Fruit fly (Drosophila melanogaster) whole organism, embryonic: ENCODE measurements around the gene Sk1.

ENCODE experiments used
- Awh ChIP-seq: fragments of 200-800 bp; sonication (Bioruptor generic); IDR thresholded peaks from 2 replicates; pipeline ENCODE4, ENCODE4 v1.3.6; 2022; ENCODE audit warnings: missing biosample characterization, missing genetic modification characterization
- BEAF-32 ChIP-seq: fragments of 200-800 bp; sonication (Bioruptor generic); optimal IDR thresholded peaks from 3 replicates; lab custom pipeline; 2017; ENCODE audit warnings: missing biosample characterization, missing genetic modification characterization, mild to moderate bottlenecking, moderate library complexity, missing genetic modification reagents
- Bdp1 ChIP-seq: fragments of 200-800 bp; sonication (Bioruptor generic); optimal IDR thresholded peaks from 3 replicates; lab custom pipeline; 2016; ENCODE audit warnings: missing biosample characterization, missing genetic modification characterization
- CG10267 ChIP-seq: fragments of 200-800 bp; sonication (Bioruptor generic); optimal IDR thresholded peaks from 2 replicates; lab custom pipeline; 2018; ENCODE audit warnings: missing biosample characterization, mild to moderate bottlenecking, missing genetic modification characterization, moderate library complexity
- CG10462 ChIP-seq: fragments of 200-800 bp; sonication (Bioruptor generic); optimal IDR thresholded peaks from 2 replicates; lab custom pipeline; 2016; ENCODE audit warnings: missing biosample characterization, missing genetic modification characterization
- CG13296 ChIP-seq: fragments of 200-800 bp; sonication (Bioruptor generic); optimal IDR thresholded peaks from 3 replicates; lab custom pipeline; 2018; ENCODE audit warnings: missing biosample characterization, mild to moderate bottlenecking, missing genetic modification characterization
- CG14050 ChIP-seq: fragments of 200-800 bp; sonication (Bioruptor generic); IDR thresholded peaks from 3 replicates; pipeline ENCODE4 v1.3.6; 2022; ENCODE audit warnings: missing biosample characterization, missing genetic modification characterization
- CG14710 ChIP-seq: fragments of 200-800 bp; sonication (Bioruptor generic); optimal IDR thresholded peaks from 3 replicates; lab custom pipeline; 2019; ENCODE audit warnings: missing biosample characterization, mild to moderate bottlenecking, missing genetic modification characterization, moderate library complexity
- CG14860 ChIP-seq: fragments of 200-800 bp; sonication (Bioruptor generic); IDR thresholded peaks from 3 replicates; pipeline ENCODE4 v1.3.6; 2022; ENCODE audit warnings: missing biosample characterization, missing genetic modification characterization; ENCODE audit not compliant: partially characterized antibody
- CG17328 ChIP-seq: fragments of 200-800 bp; sonication (Bioruptor generic); IDR thresholded peaks from 2 replicates; pipeline ENCODE4 v1.3.6; 2022; ENCODE audit warnings: missing biosample characterization, missing genetic modification characterization
- CG2116 ChIP-seq: fragments of 200-800 bp; sonication (Bioruptor generic); optimal IDR thresholded peaks from 3 replicates; lab custom pipeline; 2018; ENCODE audit warnings: missing biosample characterization, mild to moderate bottlenecking, missing genetic modification characterization
- CG2199 ChIP-seq: fragments of 200-800 bp; sonication (Bioruptor generic); IDR thresholded peaks from 3 replicates; pipeline ENCODE4 v1.3.6; 2022; ENCODE audit warnings: missing biosample characterization, missing genetic modification characterization
- CG31365 ChIP-seq: fragments of 200-800 bp; sonication (Bioruptor generic); optimal IDR thresholded peaks from 2 replicates; lab custom pipeline; 2018; ENCODE audit warnings: missing biosample characterization, mild to moderate bottlenecking, missing genetic modification characterization
- CG3281 ChIP-seq: fragments of 200-800 bp; sonication (Bioruptor generic); optimal IDR thresholded peaks from 3 replicates; lab custom pipeline; 2017; ENCODE audit warnings: missing biosample characterization, mild to moderate bottlenecking, missing genetic modification characterization
- CG6683 ChIP-seq: fragments of 200-800 bp; sonication (Bioruptor generic); optimal IDR thresholded peaks from 2 replicates; lab custom pipeline; 2017; ENCODE audit warnings: missing biosample characterization, mild to moderate bottlenecking, missing genetic modification characterization, missing genetic modification reagents
- CG8089 ChIP-seq: fragments of 200-800 bp; sonication (Bioruptor generic); optimal IDR thresholded peaks from 3 replicates; lab custom pipeline; 2016; ENCODE audit warnings: missing biosample characterization, missing genetic modification characterization
- CG8944 ChIP-seq: fragments of 200-800 bp; sonication (Bioruptor generic); optimal IDR thresholded peaks from 3 replicates; lab custom pipeline; 2016; ENCODE audit warnings: missing biosample characterization, missing genetic modification characterization
- Dad ChIP-seq: fragments of 200-800 bp; sonication (Bioruptor generic); optimal IDR thresholded peaks from 3 replicates; lab custom pipeline; 2016; ENCODE audit warnings: missing biosample characterization, missing genetic modification characterization
- Dll ChIP-seq: fragments of 200-800 bp; sonication (Bioruptor generic); IDR thresholded peaks from 4 replicates; pipeline ENCODE4 v1.3.6; 2022; ENCODE audit warnings: missing biosample characterization, missing genetic modification characterization; ENCODE audit not compliant: partially characterized antibody
- Eip74EF ChIP-seq, 2 experiments: fragments of 200-800 bp in 1 of 2; fragments of >200 bp in 1 of 2; sonication (Bioruptor generic) in 1 of 2; optimal IDR thresholded peaks; 2 replicates each; lab custom pipeline; 2017 to 2019; ENCODE audit warnings: missing biosample characterization in 2 of 2, missing genetic modification characterization in 2 of 2, mild to moderate bottlenecking in 1 of 2, moderate library complexity in 1 of 2
- Fer1 ChIP-seq: fragments of 200-800 bp; sonication (Bioruptor generic); optimal IDR thresholded peaks from 2 replicates; lab custom pipeline; 2017; ENCODE audit warnings: missing biosample characterization, mild to moderate bottlenecking, missing genetic modification characterization
- HLH3B ChIP-seq: fragments of 200-800 bp; sonication (Bioruptor generic); IDR thresholded peaks from 2 replicates; pipeline ENCODE4 v1.3.6; 2022; ENCODE audit warnings: missing biosample characterization, missing genetic modification characterization
- MBD-R2 ChIP-seq: fragments of 200-800 bp; sonication (Bioruptor generic); IDR thresholded peaks from 2 replicates; pipeline ENCODE4 v1.3.6; 2022; ENCODE audit warnings: missing biosample characterization, missing genetic modification characterization
- Max ChIP-seq: fragments of 200-800 bp; sonication (Bioruptor generic); optimal IDR thresholded peaks from 2 replicates; lab custom pipeline; 2016; ENCODE audit warnings: missing biosample characterization, mild to moderate bottlenecking, missing genetic modification characterization
- Mes4 ChIP-seq: fragments of 200-800 bp; sonication (Bioruptor generic); optimal IDR thresholded peaks from 2 replicates; lab custom pipeline; 2016; ENCODE audit warnings: missing biosample characterization, missing genetic modification characterization
- Neu2 ChIP-seq: fragments of 200-800 bp; sonication (Bioruptor generic); optimal IDR thresholded peaks from 3 replicates; lab custom pipeline; 2016; ENCODE audit warnings: missing biosample characterization, missing genetic modification characterization, borderline replicate concordance
- Oaz ChIP-seq: fragments of 200-800 bp; sonication (Bioruptor generic); IDR thresholded peaks from 2 replicates; pipeline ENCODE4 v1.3.6; 2022; ENCODE audit warnings: missing biosample characterization, missing genetic modification characterization
- Pdp1 ChIP-seq, 2 experiments: fragments of 200-800 bp; sonication (Bioruptor generic); optimal IDR thresholded peaks; 3 replicates each; lab custom pipeline; 2016; ENCODE audit warnings: missing biosample characterization in 2 of 2, missing genetic modification characterization in 2 of 2, mild to moderate bottlenecking in 1 of 2, moderate library complexity in 1 of 2
- abd-A ChIP-seq: fragments of 200-800 bp; sonication (Bioruptor generic); optimal IDR thresholded peaks from 3 replicates; lab custom pipeline; 2019; ENCODE audit warnings: missing biosample characterization, mild to moderate bottlenecking, missing genetic modification characterization, moderate library complexity
- al ChIP-seq: fragments of 200-800 bp; sonication (Bioruptor generic); IDR thresholded peaks from 2 replicates; pipeline ENCODE4 v1.3.6; 2022; ENCODE audit warnings: missing biosample characterization, missing genetic modification characterization
- btn ChIP-seq: fragments of 200-800 bp; sonication (Bioruptor generic); optimal IDR thresholded peaks from 2 replicates; lab custom pipeline; 2016; ENCODE audit warnings: missing biosample characterization, missing genetic modification characterization
- cato ChIP-seq: fragments of 200-800 bp; sonication (Bioruptor generic); optimal IDR thresholded peaks from 2 replicates; lab custom pipeline; 2016; ENCODE audit warnings: missing biosample characterization, missing genetic modification characterization, borderline replicate concordance
- disco-r ChIP-seq: fragments of 200-800 bp; sonication (Bioruptor generic); optimal IDR thresholded peaks from 2 replicates; lab custom pipeline; 2016; ENCODE audit warnings: missing biosample characterization, missing genetic modification characterization
- dysf ChIP-seq: fragments of 200-800 bp; sonication (Bioruptor generic); IDR thresholded peaks from 3 replicates; pipeline ENCODE4 v1.3.6; 2022; ENCODE audit warnings: missing biosample characterization, missing genetic modification characterization
- fru ChIP-seq: fragments of >200 bp; optimal IDR thresholded peaks from 2 replicates; lab custom pipeline; 2017
- ftz-f1 ChIP-seq: fragments of 200-800 bp; sonication (Bioruptor generic); optimal IDR thresholded peaks from 2 replicates; lab custom pipeline; 2016; ENCODE audit warnings: missing biosample characterization, missing genetic modification characterization
- grau ChIP-seq: fragments of 200-800 bp; optimal IDR thresholded peaks from 3 replicates; lab custom pipeline; 2019; ENCODE audit warnings: missing biosample characterization, mild to moderate bottlenecking, missing genetic modification characterization, moderate library complexity
- ind ChIP-seq: fragments of 200-800 bp; sonication (Bioruptor generic); optimal IDR thresholded peaks from 3 replicates; lab custom pipeline; 2016; ENCODE audit warnings: missing biosample characterization, missing genetic modification characterization
- jigr1 ChIP-seq: fragments of 200-800 bp; sonication (Bioruptor generic); IDR thresholded peaks from 3 replicates; pipeline ENCODE4 v1.3.6; 2022; ENCODE audit warnings: missing biosample characterization, missing genetic modification characterization
- jumu ChIP-seq: fragments of 200-800 bp; sonication (Bioruptor generic); optimal IDR thresholded peaks from 3 replicates; lab custom pipeline; 2016; ENCODE audit warnings: missing biosample characterization, missing genetic modification characterization
- klu ChIP-seq: fragments of 200-800 bp; sonication (Bioruptor generic); IDR thresholded peaks from 2 replicates; pipeline ENCODE4 v1.3.6; 2022; ENCODE audit warnings: missing biosample characterization, missing genetic modification characterization
- kni ChIP-seq: fragments of 200-800 bp; sonication (Bioruptor generic); optimal IDR thresholded peaks from 3 replicates; lab custom pipeline; 2017; ENCODE audit warnings: mild to moderate bottlenecking, missing biosample characterization, missing genetic modification reagents, missing genetic modification characterization
- oc ChIP-seq: fragments of 200-800 bp; sonication (Bioruptor generic); optimal IDR thresholded peaks from 2 replicates; lab custom pipeline; 2018; ENCODE audit warnings: missing biosample characterization, mild to moderate bottlenecking, missing genetic modification characterization, moderate library complexity
- onecut ChIP-seq: fragments of 200-800 bp; sonication (Bioruptor generic); IDR thresholded peaks from 2 replicates; pipeline ENCODE4 v1.3.6; 2022; ENCODE audit warnings: missing biosample characterization, missing genetic modification characterization
- otp ChIP-seq: fragments of 200-800 bp; sonication (Bioruptor generic); IDR thresholded peaks from 3 replicates; pipeline ENCODE4, ENCODE4 v1.3.6; 2022; ENCODE audit warnings: missing biosample characterization, missing genetic modification characterization
- pros ChIP-seq: fragments of 200-800 bp; sonication (Bioruptor generic); optimal IDR thresholded peaks from 3 replicates; lab custom pipeline; 2019; ENCODE audit warnings: missing biosample characterization, mild to moderate bottlenecking, missing genetic modification characterization, moderate library complexity
- psq ChIP-seq: fragments of 200-800 bp; sonication (Bioruptor generic); optimal IDR thresholded peaks from 2 replicates; lab custom pipeline; 2017; ENCODE audit warnings: missing biosample characterization, missing genetic modification characterization
- pzg ChIP-seq: fragments of 200-800 bp; sonication (Bioruptor generic); optimal IDR thresholded peaks from 3 replicates; lab custom pipeline; 2018; ENCODE audit warnings: missing biosample characterization, mild to moderate bottlenecking, missing genetic modification characterization, moderate library complexity
- schlank ChIP-seq: fragments of 200-800 bp; sonication (Bioruptor generic); optimal IDR thresholded peaks from 2 replicates; lab custom pipeline; 2018; ENCODE audit warnings: missing biosample characterization, mild to moderate bottlenecking, missing genetic modification characterization
- so ChIP-seq: fragments of 200-800 bp; sonication (Bioruptor generic); IDR thresholded peaks from 3 replicates; pipeline ENCODE4 v1.3.6; 2022; ENCODE audit warnings: missing biosample characterization, missing genetic modification characterization
- unc-4 ChIP-seq: fragments of 200-800 bp; sonication (Bioruptor generic); IDR thresholded peaks from 2 replicates; pipeline ENCODE4 v1.3.6; 2022; ENCODE audit warnings: missing biosample characterization, missing genetic modification characterization; ENCODE audit not compliant: partially characterized antibody

The Sk1 gene

dm6 chrX:11423277-11423717 lies 19.0 kb upstream of the Sk1 start (continued):
- TF ChIP-seq jumu (GFP tag; lab: Kevin White, UChicago) (peak; percentile 79), Max (GFP tag; lab: Kevin White, UChicago) (peak; percentile 83), CG14050 (GFP tag; lab: Robert Waterston, UW) (peak; percentile 87), CG31365 (peak; percentile 73), al (GFP tag; lab: Robert Waterston, UW) (peak; percentile 86), Oaz (GFP tag; lab: Robert Waterston, UW) (peak; percentile 74), CG10462 (GFP tag; lab: Kevin White, UChicago) (peak; percentile 71), Pdp1 (GFP tag; optimal IDR thresholded peaks at IDR 0.05; lab: Kevin White, UChicago) (peak; percentile 86 to 88), CG10267 (peak; percentile 73), CG6683 (GFP tag; lab: Kevin White, UChicago) (peak; percentile 79), Bdp1 (GFP tag; lab: Kevin White, UChicago) (peak; percentile 83), oc (peak; percentile 63), Dll (GFP tag; lab: Robert Waterston, UW) (no peak), so (GFP tag; lab: Robert Waterston, UW) (peak; percentile 91), klu (peak; percentile 80), cato (peak; percentile 73), otp (GFP tag; lab: Robert Waterston, UW) (peak; percentile 81; the same call in 2 of the 3 replicates), unc-4 (GFP tag; lab: Robert Waterston, UW) (no peak), pzg (GFP tag; lab: Kevin White, UChicago) (peak; percentile 9), Eip74EF (GFP tag; optimal IDR thresholded peaks at IDR 0.05; lab: Kevin White, UChicago) (peak in 1 of 2 experiments; percentile 97), pros (no peak), kni (GFP tag; lab: Kevin White, UChicago) (no peak), disco-r (GFP tag; lab: Kevin White, UChicago) (peak; percentile 86), CG3281 (GFP tag; lab: Kevin White, UChicago) (peak; percentile 93), abd-A (tag; lab: Kevin White, UChicago) (no peak), ftz-f1 (peak; percentile 55), grau (tag; lab: Kevin White, UChicago) (peak; percentile 89), HLH3B (peak; percentile 88), CG2199 (GFP tag; lab: Robert Waterston, UW) (no peak), dysf (peak; percentile 95), psq (GFP tag; lab: Kevin White, UChicago) (peak; percentile 46), fru (lab: Kevin White, UChicago) (no peak), Mes4 (GFP tag; lab: Kevin White, UChicago) (peak; percentile 85), CG8944 (GFP tag; lab: Kevin White, UChicago) (peak; percentile 85), btn (GFP tag; lab: Kevin White, UChicago) (peak; percentile 79), schlank (tag; lab: Kevin White, UChicago) (peak; percentile 87), ind (GFP tag; lab: Kevin White, UChicago) (peak; percentile 91), jigr1 (GFP tag; lab: Robert Waterston, UW) (peak; percentile 66; the same call in 2 of the 3 replicates), onecut (GFP tag; lab: Robert Waterston, UW) (peak; percentile 70), Awh (peak; percentile 76), CG14860 (GFP tag; lab: Robert Waterston, UW) (no peak), Neu2 (GFP tag; lab: Kevin White, UChicago) (no peak), CG8089 (GFP tag; lab: Kevin White, UChicago) (peak; percentile 83), Dad (GFP tag; lab: Kevin White, UChicago) (peak; percentile 88), CG14710 (tag; lab: Kevin White, UChicago) (peak; percentile 51), CG2116 (peak; percentile 53), Fer1 (GFP tag; lab: Kevin White, UChicago) (peak; percentile 95), BEAF-32 (GFP tag; lab: Kevin White, UChicago) (no peak), CG17328 (GFP tag; lab: Robert Waterston, UW) (peak; percentile 85), CG13296 (GFP tag; lab: Kevin White, UChicago) (peak; percentile 89), MBD-R2 (GFP tag; lab: Robert Waterston, UW) (peak; percentile 77)
